Fruit fly (Drosophila melanogaster): ENCODE results near the gene CG7715.
A peak's percentile ranks its signal among the peaks of the same experiment; 100 is the strongest.

The CG7715 gene

DNA sequence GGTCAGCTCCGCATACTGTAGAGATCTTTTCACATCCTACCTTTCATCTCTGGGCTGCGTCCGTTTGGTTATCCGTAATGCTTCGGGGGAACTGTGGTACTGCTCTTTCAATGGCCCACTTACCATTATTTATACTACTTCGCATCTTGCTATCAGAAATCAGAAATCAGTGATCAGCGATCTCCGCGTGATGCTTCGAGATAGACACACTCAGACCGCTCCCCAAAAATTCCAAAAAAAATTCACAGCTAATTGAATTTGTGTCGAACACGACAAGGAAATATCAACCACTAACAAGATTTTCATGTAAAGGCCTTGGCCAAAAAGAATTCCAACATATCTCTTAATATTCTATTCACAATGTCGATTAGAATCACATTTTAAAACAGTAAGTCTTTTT, at the start of gene CG7715:
TSS of gene CG7715 (minus strand) at position 101 of the 400 bp plus-strand sequence.
- TF ChIP-seq CG11617 (GFP tag; optimal IDR thresholded peaks at IDR 0.05) (no peak), CG1620 (GFP tag; optimal IDR thresholded peaks at IDR 0.05) (no peak), CG7045 (GFP tag; optimal IDR thresholded peaks at IDR 0.05) (no peak), Hr96 (GFP tag; optimal IDR thresholded peaks at IDR 0.05) (no peak), Clk (GFP tag; optimal IDR thresholded peaks at IDR 0.05) (no peak), Mnt (GFP tag; optimal IDR thresholded peaks at IDR 0.05) (no peak), CG33017 (tag; optimal IDR thresholded peaks at IDR 0.05) (no peak), tj (GFP tag; optimal IDR thresholded peaks at IDR 0.05) (no peak), cnc (optimal IDR thresholded peaks at IDR 0.05) (no peak), CG7101 (tag; optimal IDR thresholded peaks at IDR 0.05) (no peak), cic (GFP tag; optimal IDR thresholded peaks at IDR 0.05) (no peak), CG12768 (GFP tag; optimal IDR thresholded peaks at IDR 0.05) (no peak), ovo (GFP tag; optimal IDR thresholded peaks at IDR 0.05) (no peak), Crg-1 (GFP tag; optimal IDR thresholded peaks at IDR 0.05) (no peak), bab1 (GFP tag; optimal IDR thresholded peaks at IDR 0.05) (no peak)

DNA sequence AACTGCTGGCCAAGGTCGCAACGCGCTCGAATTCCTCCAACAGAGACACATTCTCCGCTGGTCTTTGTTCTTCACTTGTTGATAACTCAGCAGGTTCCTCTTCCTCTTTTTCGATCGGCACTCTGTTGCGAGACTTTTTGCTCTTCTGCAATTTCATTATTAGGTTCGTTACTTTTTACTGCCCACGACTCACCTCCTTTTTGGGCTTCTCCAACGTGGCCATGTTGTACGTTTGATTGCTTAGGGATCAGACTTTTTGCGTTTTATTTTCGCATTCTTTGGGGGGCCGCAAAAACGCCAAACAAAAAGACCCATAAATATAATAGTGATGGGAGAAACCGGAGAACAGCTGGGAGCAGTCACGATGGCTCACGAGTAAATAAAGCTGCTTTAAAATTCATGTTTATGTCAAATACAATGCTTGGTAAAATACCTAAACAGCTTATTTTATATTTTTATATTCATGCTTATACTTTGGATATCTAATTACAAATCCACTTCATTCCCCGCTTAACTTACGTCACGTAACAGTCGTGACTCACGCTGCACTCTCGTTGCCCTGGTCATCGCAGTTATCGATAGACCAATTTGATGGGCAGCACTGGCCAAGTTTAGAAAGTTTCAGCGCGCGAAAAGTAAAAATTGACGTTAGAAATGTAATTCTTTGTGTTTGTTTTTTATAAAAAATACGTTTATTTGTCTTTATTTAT, 30.4 kb upstream of the CG7715 start, which contains the start of gene Epg5:
TSS of gene Epg5 (minus strand) at position 326 of the 710 bp plus-strand sequence.
- TF ChIP-seq ovo (GFP tag; optimal IDR thresholded peaks at IDR 0.05): peak; percentile 26
- TF ChIP-seq CG5204 (GFP tag; optimal IDR thresholded peaks at IDR 0.05): peak; percentile 78
- TF ChIP-seq CG14711 (tag; optimal IDR thresholded peaks at IDR 0.05): peak; percentile 64
- TF ChIP-seq Mnt (GFP tag; optimal IDR thresholded peaks at IDR 0.05): peak; percentile 66
- peak; percentile 47 for TF ChIP-seq CG12768 (GFP tag; optimal IDR thresholded peaks at IDR 0.05)
- TF ChIP-seq Clk (GFP tag; optimal IDR thresholded peaks at IDR 0.05): peak; percentile 16
- TF ChIP-seq Hr96 (GFP tag; optimal IDR thresholded peaks at IDR 0.05): peak; percentile 75
- peak; percentile 71 for TF ChIP-seq CG7045 (GFP tag; optimal IDR thresholded peaks at IDR 0.05)
- peak; percentile 76 for TF ChIP-seq Crg-1 (GFP tag; optimal IDR thresholded peaks at IDR 0.05)
- TF ChIP-seq kay (GFP tag; ENCODE audit: borderline replicate concordance): no peak
- TF ChIP-seq cnc (optimal IDR thresholded peaks at IDR 0.05): no peak
- TF ChIP-seq cic (GFP tag; optimal IDR thresholded peaks at IDR 0.05): peak; percentile 17
- peak; percentile 80 for TF ChIP-seq CG1620 (GFP tag; optimal IDR thresholded peaks at IDR 0.05)
- peak; percentile 87 for TF ChIP-seq toe (GFP tag; optimal IDR thresholded peaks at IDR 0.05)
- TF ChIP-seq tj (GFP tag; optimal IDR thresholded peaks at IDR 0.05): peak; percentile 59
- TF ChIP-seq CG7101 (tag; optimal IDR thresholded peaks at IDR 0.05): peak; percentile 65
- TF ChIP-seq CG33017 (tag; optimal IDR thresholded peaks at IDR 0.05): peak; percentile 61
- peak; percentile 45 for TF ChIP-seq pad (GFP tag; optimal IDR thresholded peaks at IDR 0.05)
- peak; percentile 70 for TF ChIP-seq CG11617 (GFP tag; optimal IDR thresholded peaks at IDR 0.05)
- peak; percentile 78 for TF ChIP-seq bab1 (GFP tag; optimal IDR thresholded peaks at IDR 0.05)

DNA sequence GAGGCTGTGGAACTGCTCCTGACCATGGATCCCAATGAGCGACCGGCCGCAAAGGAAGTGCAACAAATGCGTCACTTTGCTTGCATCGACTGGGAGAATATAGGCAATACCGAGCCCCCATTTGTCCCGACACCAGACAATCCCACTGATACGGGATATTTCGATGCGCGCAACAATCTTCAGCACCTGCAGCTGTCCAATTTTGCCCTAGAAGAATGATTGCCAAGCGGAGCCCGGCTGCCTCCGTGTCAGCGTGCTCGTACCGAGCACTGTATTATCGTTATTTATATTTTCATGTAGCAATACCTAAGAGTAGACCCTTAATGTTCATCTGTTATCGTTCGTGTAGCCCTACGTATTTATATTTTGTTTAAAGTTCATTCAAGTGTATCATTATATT, 21.5 kb upstream of the CG7715 start:
- TF ChIP-seq CG5204 (GFP tag; optimal IDR thresholded peaks at IDR 0.05) (no peak), toe (GFP tag; optimal IDR thresholded peaks at IDR 0.05) (no peak), CG1620 (GFP tag; optimal IDR thresholded peaks at IDR 0.05) (no peak), CG11617 (GFP tag; optimal IDR thresholded peaks at IDR 0.05) (no peak), Mnt (GFP tag; optimal IDR thresholded peaks at IDR 0.05) (no peak), tj (GFP tag; optimal IDR thresholded peaks at IDR 0.05) (no peak), CG33017 (tag; optimal IDR thresholded peaks at IDR 0.05) (no peak), Crg-1 (GFP tag; optimal IDR thresholded peaks at IDR 0.05) (no peak), CG14711 (tag; optimal IDR thresholded peaks at IDR 0.05) (no peak), pad (GFP tag; optimal IDR thresholded peaks at IDR 0.05) (no peak), kay (GFP tag; ENCODE audit: borderline replicate concordance) (no peak), cic (GFP tag; optimal IDR thresholded peaks at IDR 0.05) (no peak)

DNA sequence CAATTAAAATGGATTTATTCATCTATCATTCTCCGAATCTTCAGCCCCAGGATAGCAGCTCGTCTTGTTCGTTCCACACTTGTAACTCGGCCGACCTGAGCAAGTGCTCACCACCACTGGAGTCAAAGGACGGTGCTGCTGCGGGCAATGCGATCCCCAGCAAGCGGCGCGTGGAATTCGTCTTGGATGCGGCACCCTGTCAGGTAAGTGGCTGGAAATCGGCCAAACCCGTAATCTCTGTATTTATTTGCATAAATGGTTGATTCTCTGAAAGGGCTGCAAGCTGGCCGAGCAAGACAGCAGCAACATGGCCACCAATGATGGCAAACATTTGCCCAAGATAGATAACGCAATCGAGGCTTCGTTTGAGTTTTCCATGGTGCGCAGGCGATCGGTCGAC, 19.8 kb upstream of the CG7715 start:
- TF ChIP-seq pad (GFP tag; optimal IDR thresholded peaks at IDR 0.05) (no peak), CG1620 (GFP tag; optimal IDR thresholded peaks at IDR 0.05) (no peak), toe (GFP tag; optimal IDR thresholded peaks at IDR 0.05) (no peak), ovo (GFP tag; optimal IDR thresholded peaks at IDR 0.05) (no peak), CG7045 (GFP tag; optimal IDR thresholded peaks at IDR 0.05) (no peak), Mnt (GFP tag; optimal IDR thresholded peaks at IDR 0.05) (no peak), CG33017 (tag; optimal IDR thresholded peaks at IDR 0.05) (no peak), CG14711 (tag; optimal IDR thresholded peaks at IDR 0.05) (no peak), Crg-1 (GFP tag; optimal IDR thresholded peaks at IDR 0.05) (no peak), CG11617 (GFP tag; optimal IDR thresholded peaks at IDR 0.05) (no peak)

DNA sequence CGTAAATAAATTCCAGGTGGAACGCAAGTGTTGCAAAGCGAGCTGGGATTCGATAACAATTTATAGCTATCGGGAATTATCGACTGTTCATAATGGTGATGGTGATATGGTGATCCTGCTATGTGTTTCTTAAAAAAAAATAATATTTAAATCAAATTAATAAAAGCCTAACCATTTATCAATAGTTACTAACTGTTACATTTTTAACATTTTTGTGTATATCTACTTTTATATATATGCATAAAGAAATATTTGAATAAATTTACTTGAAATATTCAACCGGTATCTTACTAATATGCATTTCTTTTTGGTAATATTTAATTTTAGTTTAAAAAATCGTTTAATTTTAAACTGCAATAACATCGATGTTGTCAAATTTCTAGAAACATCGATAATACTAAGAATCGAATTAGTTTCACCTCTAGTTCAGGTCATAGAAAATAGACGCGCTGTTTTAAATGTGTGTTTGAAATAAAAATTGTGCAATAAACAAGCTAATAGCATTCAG, 17.7 kb upstream of the CG7715 start, which contains the start of the genes PGS1 and gwl:
TSS of gene PGS1 (minus strand) at position 81 of the 508 bp plus-strand sequence.
TSS of gene gwl (plus strand) at position 410 of the 508 bp plus-strand sequence.
- TF ChIP-seq Crg-1 (GFP tag; optimal IDR thresholded peaks at IDR 0.05) (peak; percentile 51), cic (GFP tag; optimal IDR thresholded peaks at IDR 0.05) (no peak), CG1620 (GFP tag; optimal IDR thresholded peaks at IDR 0.05) (peak; percentile 72), CG14711 (tag; optimal IDR thresholded peaks at IDR 0.05) (peak; percentile 78), pad (GFP tag; optimal IDR thresholded peaks at IDR 0.05) (peak; percentile 44), Hr96 (GFP tag; optimal IDR thresholded peaks at IDR 0.05) (no peak), CG12768 (GFP tag; optimal IDR thresholded peaks at IDR 0.05) (peak; percentile 53), Clk (GFP tag; optimal IDR thresholded peaks at IDR 0.05) (no peak), Mnt (GFP tag; optimal IDR thresholded peaks at IDR 0.05) (peak; percentile 55), bab1 (GFP tag; optimal IDR thresholded peaks at IDR 0.05) (peak; percentile 53), cnc (optimal IDR thresholded peaks at IDR 0.05) (no peak), CG7045 (GFP tag; optimal IDR thresholded peaks at IDR 0.05) (peak; percentile 70), kay (GFP tag; ENCODE audit: borderline replicate concordance) (no peak), CG5204 (GFP tag; optimal IDR thresholded peaks at IDR 0.05) (peak; percentile 68), tj (GFP tag; optimal IDR thresholded peaks at IDR 0.05) (peak; percentile 47), ovo (GFP tag; optimal IDR thresholded peaks at IDR 0.05) (peak; percentile 1), CG33017 (tag; optimal IDR thresholded peaks at IDR 0.05) (peak; percentile 59), CG7101 (tag; optimal IDR thresholded peaks at IDR 0.05) (peak; percentile 81), CG11617 (GFP tag; optimal IDR thresholded peaks at IDR 0.05) (peak; percentile 78), toe (GFP tag; optimal IDR thresholded peaks at IDR 0.05) (peak; percentile 76)

Measured in whole organism, adult.